Worm (Caenorhabditis elegans) whole organism, L3 larva: Measurements from ENCODE around the gene W02D7.11.

Experiments used
- ceh-82 ChIP-seq: fragments of 150-350 bp; optimal IDR thresholded peaks from 2 replicates; lab custom pipeline; 2014; ENCODE audit warnings: missing biosample characterization, missing genetic modification characterization
- elt-3 ChIP-seq, 3 experiments: fragments of 150-350 bp in 1 of 3; sonication (generic microtip) in 2 of 3; optimal IDR thresholded peaks; 2 replicates in 2 of 3; 4 replicates in 1 of 3; lab custom pipeline; 2014 to 2017; ENCODE audit warnings: missing biosample characterization in 3 of 3, missing genetic modification characterization in 3 of 3
- fkh-10 ChIP-seq: sonication (generic microtip); optimal IDR thresholded peaks from 2 replicates; lab custom pipeline; 2017; ENCODE audit warnings: missing biosample characterization, missing genetic modification reagents, missing genetic modification characterization
- nhr-11 ChIP-seq: fragments of 150-350 bp; optimal IDR thresholded peaks from 2 replicates; lab custom pipeline; 2014; ENCODE audit warnings: missing biosample characterization, missing genetic modification characterization
- nhr-12 ChIP-seq: fragments of 150-350 bp; optimal IDR thresholded peaks from 2 replicates; lab custom pipeline; 2014; ENCODE audit warnings: missing biosample characterization, missing genetic modification characterization
- nhr-76 ChIP-seq: fragments of 150-350 bp; sonication (generic microtip); optimal IDR thresholded peaks from 5 replicates; lab custom pipeline; 2014; ENCODE audit warnings: missing biosample characterization, missing genetic modification characterization
- sea-2 ChIP-seq: fragments of 150-350 bp; sonication (generic microtip); optimal IDR thresholded peaks from 4 replicates; lab custom pipeline; 2014; ENCODE audit warnings: missing biosample characterization, missing genetic modification reagents, missing genetic modification characterization
- tbx-2 ChIP-seq: sonication (generic microtip); optimal IDR thresholded peaks from 2 replicates; lab custom pipeline; 2016; ENCODE audit warnings: mild to moderate bottlenecking, missing genetic modification characterization, missing compliant biosample characterization

DNA sequence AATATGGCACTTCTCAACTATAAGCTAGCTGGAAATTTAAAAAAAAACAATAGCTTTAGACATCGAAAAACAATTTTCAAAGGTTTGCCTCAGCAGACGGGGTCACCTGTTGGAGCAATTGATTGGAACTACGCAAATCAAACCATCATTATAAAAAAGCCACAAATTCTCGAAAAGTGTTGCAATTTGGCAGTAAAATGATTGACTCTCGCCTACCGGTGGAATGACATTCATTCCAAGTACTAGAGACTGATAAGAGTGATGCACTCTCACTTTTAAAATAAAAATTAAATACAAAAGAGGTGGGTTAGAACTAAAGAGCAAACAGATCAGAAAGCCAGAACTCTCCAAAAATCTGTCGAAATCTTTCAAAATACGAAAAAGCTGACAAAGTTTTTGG lies 18.9 kb downstream of the W02D7.11 start:
- TF ChIP-seq fkh-10 (GFP tag; lab: Kevin White, UChicago) (no peak), ceh-82 (tag; lab: Kevin White, UChicago) (no peak), nhr-76 (tag; lab: Kevin White, UChicago) (no peak), nhr-12 (no peak), elt-3 (tag; optimal IDR thresholded peaks at IDR 0.05; lab: Kevin White, UChicago) (no peak), nhr-11 (tag; lab: Kevin White, UChicago) (no peak), tbx-2 (tag; lab: Kevin White, UChicago) (no peak), sea-2 (GFP tag; lab: Kevin White, UChicago) (no peak)
